Worm (Caenorhabditis elegans): ENCODE results near the gene gpa-2.

Gene gpa-2

ce11 chrV:8401267-8401666, 30.5 kb downstream of the gpa-2 start:
- TF ChIP-seq B0035.1 (tag; optimal IDR thresholded peaks at IDR 0.05) = no peak
- no peak for TF ChIP-seq T26A5.8 (tag; optimal IDR thresholded peaks at IDR 0.05)
- TF ChIP-seq dpff-1 (tag; optimal IDR thresholded peaks at IDR 0.05) = no peak
- no peak for TF ChIP-seq aptf-3 (GFP tag; IDR thresholded peaks at IDR 0.05)
- no peak for TF ChIP-seq hlh-26 (GFP tag; conservative IDR thresholded peaks at IDR 0.05)
- TF ChIP-seq pha-4 (tag; optimal IDR thresholded peaks at IDR 0.05) = no peak
- no peak for TF ChIP-seq Y79H2A.3 (GFP tag; conservative IDR thresholded peaks at IDR 0.05)
- no peak for TF ChIP-seq rec-8 (tag; optimal IDR thresholded peaks at IDR 0.05)

ce11 chrV:8402392-8402791, 31.6 kb downstream of the gpa-2 start, which contains the start of gene F52E1.9:
TSS of gene F52E1.9 (minus strand) at chrV:8402669.
- TF ChIP-seq nhr-27 (tag; optimal IDR thresholded peaks at IDR 0.05) (no peak), madf-10 (tag; optimal IDR thresholded peaks at IDR 0.05) (no peak), F23B12.7 (tag; optimal IDR thresholded peaks at IDR 0.05; ENCODE audit: insufficient read depth) (no peak), nhr-80 (tag; optimal IDR thresholded peaks at IDR 0.05) (peak; percentile 83), atf-7 (tag; optimal IDR thresholded peaks at IDR 0.05) (peak; percentile 14)

- peak; percentile 33 for TF ChIP-seq nhr-80 (tag; optimal IDR thresholded peaks at IDR 0.05)
- TF ChIP-seq ceh-58 (GFP tag; IDR thresholded peaks at IDR 0.05) = no peak
- TF ChIP-seq attf-3 (GFP tag; conservative IDR thresholded peaks at IDR 0.05) = no peak
- TF ChIP-seq mes-4 (tag; optimal IDR thresholded peaks at IDR 0.05) = no peak
- TF ChIP-seq lin-35 (GFP tag; optimal IDR thresholded peaks at IDR 0.05) = no peak
- TF ChIP-seq Y53F4B.3 (GFP tag; IDR thresholded peaks at IDR 0.05) = no peak
- no peak for TF ChIP-seq hsf-1 (GFP tag; IDR thresholded peaks at IDR 0.05)
- TF ChIP-seq hmg-1.2 (GFP tag; IDR thresholded peaks at IDR 0.05) = peak; percentile 45; the same call in 1 of the 2 replicates
- TF ChIP-seq nfya-1 (tag; optimal IDR thresholded peaks at IDR 0.05; ENCODE audit: borderline replicate concordance, insufficient read depth) = no peak
- no peak for TF ChIP-seq ztf-25 (GFP tag; IDR thresholded peaks at IDR 0.05)
- no peak for TF ChIP-seq F49E8.2 (tag; optimal IDR thresholded peaks at IDR 0.05; ENCODE audit: insufficient read depth)
These were observed 32.3 kb downstream of the gpa-2 start for ce11 chrV:8403152-8403551.

- no peak for TF ChIP-seq F33H1.4 (GFP tag; IDR thresholded peaks at IDR 0.05)
- no peak for TF ChIP-seq F37B4.10 (GFP tag; IDR thresholded peaks at IDR 0.05)
These were observed 33.1 kb downstream of the gpa-2 start for ce11 chrV:8403916-8404315.

- no peak for TF ChIP-seq F49E8.2 (tag; optimal IDR thresholded peaks at IDR 0.05; ENCODE audit: insufficient read depth)
- TF ChIP-seq ztf-22 (GFP tag; optimal IDR thresholded peaks at IDR 0.05) = no peak
- TF ChIP-seq ekl-4 (GFP tag; IDR thresholded peaks at IDR 0.05) = no peak
- TF ChIP-seq aptf-3 (GFP tag; IDR thresholded peaks at IDR 0.05) = no peak
- TF ChIP-seq madf-3 (GFP tag; IDR thresholded peaks at IDR 0.05) = no peak
- no peak for TF ChIP-seq F57C9.4 (tag; optimal IDR thresholded peaks at IDR 0.05)
- no peak for TF ChIP-seq ztf-25 (GFP tag; IDR thresholded peaks at IDR 0.05)
These were observed 33.5 kb downstream of the gpa-2 start for ce11 chrV:8404339-8404738.

- TF ChIP-seq B0035.1 (tag; optimal IDR thresholded peaks at IDR 0.05) (no peak), nfya-1 (tag; optimal IDR thresholded peaks at IDR 0.05; ENCODE audit: borderline replicate concordance, insufficient read depth) (no peak), nhr-120 (GFP tag; IDR thresholded peaks at IDR 0.05) (no peak), tbx-9 (tag; optimal IDR thresholded peaks at IDR 0.05; ENCODE audit: borderline replicate concordance) (no peak), madf-3 (GFP tag; IDR thresholded peaks at IDR 0.05) (no peak), athp-1 (tag; optimal IDR thresholded peaks at IDR 0.05) (no peak), mcd-1 (GFP tag; IDR thresholded peaks at IDR 0.05) (no peak), Y67H2A.10 (GFP tag; conservative IDR thresholded peaks at IDR 0.05) (no peak), ztf-22 (GFP tag; optimal IDR thresholded peaks at IDR 0.05) (no peak), ztf-3 (GFP tag; optimal IDR thresholded peaks at IDR 0.05) (no peak), F10E7.11 (tag; optimal IDR thresholded peaks at IDR 0.05) (no peak), ceh-100 (GFP tag; IDR thresholded peaks at IDR 0.05) (no peak), dpff-1 (tag; optimal IDR thresholded peaks at IDR 0.05) (no peak), lin-40 (tag; optimal IDR thresholded peaks at IDR 0.05) (no peak), ZK185.1 (tag; optimal IDR thresholded peaks at IDR 0.05; ENCODE audit: poor library complexity, severe bottlenecking) (no peak), nhr-27 (tag; optimal IDR thresholded peaks at IDR 0.05) (no peak), attf-5 (GFP tag; optimal IDR thresholded peaks at IDR 0.05) (no peak)
These were observed 35.4 kb downstream of the gpa-2 start for ce11 chrV:8406155-8406554.

Data from whole organism, young adult.